Worm (Caenorhabditis elegans) whole organism, midembryonic: ENCODE measurements around the gene frpr-21.

Source experiments
- T22C8.4 ChIP-seq: fragments of 200-800 bp; sonication (Bioruptor generic); IDR thresholded peaks from 2 replicates; pipeline ENCODE4 v1.3.6; 2022; ENCODE audit warnings: missing genetic modification characterization, missing compliant biosample characterization
- cog-1 ChIP-seq: sonication (generic microtip); optimal IDR thresholded peaks from 2 replicates; lab custom pipeline; 2016; ENCODE audit warnings: missing genetic modification characterization, missing compliant biosample characterization
- flt-1 ChIP-seq: fragments of 200-800 bp; sonication (Bioruptor generic); IDR thresholded peaks from 2 replicates; pipeline ENCODE4 v1.3.6; 2022; ENCODE audit warnings: missing genetic modification characterization, missing compliant biosample characterization
- med-1 ChIP-seq: sonication (generic microtip); optimal IDR thresholded peaks from 2 replicates; lab custom pipeline; 2017; ENCODE audit warnings: missing genetic modification characterization, mild to moderate bottlenecking, missing compliant biosample characterization, antibody characterized with exemption, missing genetic modification reagents; ENCODE audit not compliant: insufficient read depth
- ref-1 ChIP-seq: fragments of 200-800 bp; sonication (Bioruptor generic); conservative IDR thresholded peaks from 2 replicates; pipeline ENCODE4 v1.3.6; 2022; ENCODE audit warnings: missing genetic modification reagents, missing genetic modification characterization, missing compliant biosample characterization
- ztf-29 ChIP-seq: fragments of 200-800 bp; sonication (Bioruptor generic); IDR thresholded peaks from 2 replicates; pipeline ENCODE4 v1.3.6; 2022; ENCODE audit warnings: missing genetic modification reagents, missing genetic modification characterization, missing compliant biosample characterization

DNA sequence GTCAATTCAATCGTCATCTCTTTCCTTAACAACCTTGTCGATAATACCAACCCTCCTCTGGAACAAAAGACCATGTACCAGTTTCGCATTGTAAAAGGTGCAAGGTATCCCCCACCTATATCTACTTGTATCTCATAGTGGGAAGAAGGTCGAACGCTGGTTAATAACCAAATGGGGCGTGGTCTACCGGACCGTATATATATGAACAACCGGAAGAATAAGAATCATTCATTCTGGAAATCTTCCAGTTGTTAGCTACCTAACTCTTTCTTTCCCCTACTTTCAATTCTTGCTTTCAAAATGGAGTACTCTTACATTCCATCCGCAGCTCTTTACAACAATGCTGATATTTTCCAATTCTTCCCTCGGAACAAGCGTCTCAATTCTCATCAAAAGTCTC, 39.4 kb upstream of the frpr-21 start, which contains the start of gene ZK673.5:
- no peak for TF ChIP-seq med-1 (GFP tag; lab: Kevin White, UChicago)
- TF ChIP-seq cog-1 (tag; lab: Kevin White, UChicago): no peak
- no peak for TF ChIP-seq T22C8.4 (GFP tag; lab: Robert Waterston, UW)
- no peak for TF ChIP-seq ztf-29 (GFP tag; lab: Robert Waterston, UW)
- TF ChIP-seq flt-1 (GFP tag; lab: Robert Waterston, UW): no peak
- TF ChIP-seq ref-1 (GFP tag; lab: Robert Waterston, UW): no peak
